Fruit fly (Drosophila melanogaster): ENCODE data around the gene BORCS6.

DNA sequence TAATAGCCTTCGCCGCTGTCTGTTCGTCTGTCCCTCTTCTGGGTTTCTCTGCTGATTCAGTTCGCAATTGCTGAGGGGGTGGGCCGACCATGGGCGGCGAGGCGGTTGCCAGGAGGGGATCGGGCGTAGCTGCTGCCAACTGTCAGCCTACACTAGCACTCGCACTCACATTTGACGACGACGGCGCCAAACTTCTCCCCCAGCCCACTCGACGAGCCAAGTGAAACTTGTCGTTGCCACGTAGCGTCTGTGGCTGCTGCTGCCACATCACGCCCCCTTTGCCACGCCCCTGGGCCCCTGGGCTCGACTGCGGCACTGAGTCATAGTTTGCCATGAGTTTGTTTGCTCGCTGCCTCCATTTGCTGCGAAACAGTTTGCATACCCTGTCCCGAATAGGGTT lies 16.6 kb downstream of the BORCS6 start:
- no peak for TF ChIP-seq bab1 (GFP tag; optimal IDR thresholded peaks at IDR 0.05)
- TF ChIP-seq kay (GFP tag; ENCODE audit: borderline replicate concordance), result no peak
- peak; percentile 7 for TF ChIP-seq CG14711 (tag; optimal IDR thresholded peaks at IDR 0.05)
- TF ChIP-seq pad (GFP tag; optimal IDR thresholded peaks at IDR 0.05), result no peak
- TF ChIP-seq CG7101 (tag; optimal IDR thresholded peaks at IDR 0.05), result no peak
- no peak for TF ChIP-seq cic (GFP tag; optimal IDR thresholded peaks at IDR 0.05)
- TF ChIP-seq CG5204 (GFP tag; optimal IDR thresholded peaks at IDR 0.05), result peak; percentile 21
- peak; percentile 31 for TF ChIP-seq Hr96 (GFP tag; optimal IDR thresholded peaks at IDR 0.05)
- TF ChIP-seq toe (GFP tag; optimal IDR thresholded peaks at IDR 0.05), result no peak
- no peak for TF ChIP-seq cnc (optimal IDR thresholded peaks at IDR 0.05)
- no peak for TF ChIP-seq CG11617 (GFP tag; optimal IDR thresholded peaks at IDR 0.05)
- peak; percentile 30 for TF ChIP-seq tj (GFP tag; optimal IDR thresholded peaks at IDR 0.05)

Data from whole organism, adult.